Worm (Caenorhabditis elegans): ENCODE measurements around the gene sde-2.

Gene sde-2

DNA sequence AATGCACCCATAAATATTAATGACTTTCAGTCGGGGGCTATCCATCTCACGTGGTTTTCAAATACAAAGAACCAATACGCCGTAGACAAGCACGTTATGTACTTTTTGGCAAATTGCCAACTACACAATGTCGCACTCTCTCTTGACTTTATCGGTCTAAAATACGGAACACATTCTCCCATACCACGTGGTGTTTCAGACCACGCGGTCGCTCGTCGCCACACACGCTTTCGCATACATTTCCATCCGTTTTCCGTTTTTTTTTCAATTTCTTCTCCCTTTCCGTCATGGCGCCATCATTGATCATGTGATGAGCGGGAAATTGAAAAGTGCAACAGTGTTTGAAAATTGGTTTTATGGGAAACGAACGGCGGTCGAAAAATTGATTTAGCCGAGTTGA, 31.2 kb downstream of the sde-2 start (continued):
- TF ChIP-seq ceh-16 (tag; optimal IDR thresholded peaks at IDR 0.05) (no peak), fkh-2 (tag; optimal IDR thresholded peaks at IDR 0.05) (no peak), ztf-4 (tag; optimal IDR thresholded peaks at IDR 0.05) (peak; percentile 33), egl-5 (tag; optimal IDR thresholded peaks at IDR 0.05) (peak; percentile 87), pha-4 (tag; optimal IDR thresholded peaks at IDR 0.05) (peak; percentile 86), ama-1 (optimal IDR thresholded peaks at IDR 0.05) (peak; percentile 45), nhr-76 (tag; optimal IDR thresholded peaks at IDR 0.05) (no peak), skn-1 (tag; optimal IDR thresholded peaks at IDR 0.05) (no peak)

DNA sequence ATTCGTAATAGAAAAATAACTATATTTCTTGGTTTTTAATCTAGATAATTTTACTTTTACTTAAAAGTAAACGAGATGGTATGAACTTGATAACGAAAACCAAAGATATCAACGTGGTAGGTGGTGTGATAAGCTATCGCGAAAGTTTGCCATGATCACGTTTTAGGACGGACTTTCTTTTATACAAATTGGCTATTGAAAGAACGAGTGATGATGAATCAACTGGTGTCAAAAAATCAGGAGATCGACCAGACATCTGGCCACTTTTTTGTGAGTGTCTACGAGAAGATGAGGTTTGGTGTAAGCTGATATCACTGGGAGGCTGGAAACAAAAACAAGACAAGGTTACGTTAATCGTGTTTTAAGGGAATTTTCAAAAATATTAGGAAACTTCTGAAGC, 31.8 kb downstream of the sde-2 start:
- TF ChIP-seq jun-1 (tag; optimal IDR thresholded peaks at IDR 0.05) (peak; percentile 41), pqm-1 (tag; optimal IDR thresholded peaks at IDR 0.05) (peak; percentile 15), elt-3 (tag; optimal IDR thresholded peaks at IDR 0.05) (peak in 2 of 3 experiments; percentile 22 to 74), ceh-82 (tag; optimal IDR thresholded peaks at IDR 0.05) (no peak), unc-39 (tag; optimal IDR thresholded peaks at IDR 0.05) (no peak), nhr-25 (tag; optimal IDR thresholded peaks at IDR 0.05) (peak; percentile 23), nhr-43 (tag; optimal IDR thresholded peaks at IDR 0.05; ENCODE audit: poor library complexity, severe bottlenecking) (peak; percentile 19), nfya-1 (tag; optimal IDR thresholded peaks at IDR 0.05; ENCODE audit: insufficient read depth) (peak; percentile 23), nhr-23 (tag; optimal IDR thresholded peaks at IDR 0.05) (peak; percentile 39)

DNA sequence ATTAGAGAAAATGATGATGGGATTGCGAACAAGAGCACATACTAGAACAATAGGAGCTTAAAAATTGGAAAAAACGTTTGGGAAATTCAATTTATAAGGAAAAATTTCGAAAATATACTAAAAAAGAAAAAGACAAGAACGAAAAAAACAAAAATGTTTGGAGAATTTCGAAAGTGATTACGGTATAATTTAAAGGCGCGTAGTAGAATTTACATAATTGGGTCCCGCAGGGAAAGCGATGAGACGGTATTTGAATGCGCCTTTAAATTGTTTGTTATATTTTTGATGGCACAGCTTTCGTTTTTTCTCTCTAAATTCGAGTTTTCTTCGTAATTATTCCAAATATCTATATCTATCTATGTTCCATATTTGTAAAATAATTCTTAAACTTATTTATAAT, 32.7 kb downstream of the sde-2 start:
- TF ChIP-seq ceh-28 (tag; optimal IDR thresholded peaks at IDR 0.05), result no peak

DNA sequence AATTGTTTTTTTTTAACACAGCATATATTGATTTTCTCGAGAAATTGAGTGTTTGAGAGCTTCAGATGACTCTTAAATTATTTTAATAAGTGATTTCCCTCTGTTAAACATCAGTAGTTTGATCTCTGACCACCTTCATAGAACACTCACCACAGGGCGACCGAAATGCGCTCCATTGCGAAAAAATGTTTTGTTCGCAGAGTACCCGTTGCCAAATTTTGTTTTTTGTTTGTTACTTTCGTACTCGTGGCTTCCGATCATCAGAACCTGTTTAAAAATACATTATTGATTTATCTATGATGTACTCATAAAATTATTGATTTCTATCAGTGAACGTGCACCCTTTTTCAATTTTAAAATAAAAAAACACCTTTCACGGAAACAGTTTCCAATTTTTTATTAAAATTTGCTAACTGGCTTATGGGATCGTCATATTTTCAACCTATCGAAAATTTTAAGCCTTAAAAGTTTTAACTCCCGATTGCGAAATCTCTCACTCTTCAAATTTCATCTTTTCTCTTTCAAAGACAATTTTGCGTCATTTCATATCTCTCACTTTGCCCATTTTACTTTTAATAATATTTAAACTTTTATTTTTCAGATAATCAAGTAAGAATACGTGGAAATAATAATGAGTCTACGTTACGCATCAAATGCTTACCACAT, 33.4 kb downstream of the sde-2 start, which contains the start of gene letm-1:
letm-1 (plus strand) TSS at position 598 of the 666 bp plus-strand sequence.
- TF ChIP-seq eor-1 (tag; optimal IDR thresholded peaks at IDR 0.05), result no peak
- peak; percentile 12 for TF ChIP-seq nfya-1 (tag; optimal IDR thresholded peaks at IDR 0.05; ENCODE audit: insufficient read depth)
- peak; percentile 65 for TF ChIP-seq pqm-1 (tag; optimal IDR thresholded peaks at IDR 0.05)
- no peak for TF ChIP-seq sea-2 (GFP tag; optimal IDR thresholded peaks at IDR 0.05)
- TF ChIP-seq lsy-12 (tag; optimal IDR thresholded peaks at IDR 0.05), result no peak
- no peak for TF ChIP-seq nhr-237 (tag; optimal IDR thresholded peaks at IDR 0.05)
- no peak for TF ChIP-seq nhr-25 (tag; optimal IDR thresholded peaks at IDR 0.05)
- TF ChIP-seq nhr-77 (tag; optimal IDR thresholded peaks at IDR 0.05), result no peak
- TF ChIP-seq snpc-4 (tag; optimal IDR thresholded peaks at IDR 0.05), result peak; percentile 22
- peak; percentile 49 for TF ChIP-seq pha-4 (tag; optimal IDR thresholded peaks at IDR 0.05)
- TF ChIP-seq unc-39 (tag; optimal IDR thresholded peaks at IDR 0.05), result no peak
- peak; percentile 16 for TF ChIP-seq ceh-28 (tag; optimal IDR thresholded peaks at IDR 0.05)
- TF ChIP-seq R02D3.7 (tag; optimal IDR thresholded peaks at IDR 0.05), result no peak
- TF ChIP-seq ceh-16 (tag; optimal IDR thresholded peaks at IDR 0.05), result no peak
- peak; percentile 39 for TF ChIP-seq elt-2 (tag; optimal IDR thresholded peaks at IDR 0.05)
- TF ChIP-seq ama-1 (optimal IDR thresholded peaks at IDR 0.05), result no peak
- no peak for TF ChIP-seq ztf-4 (tag; optimal IDR thresholded peaks at IDR 0.05)
- no peak for TF ChIP-seq zag-1 (tag; optimal IDR thresholded peaks at IDR 0.05)

DNA sequence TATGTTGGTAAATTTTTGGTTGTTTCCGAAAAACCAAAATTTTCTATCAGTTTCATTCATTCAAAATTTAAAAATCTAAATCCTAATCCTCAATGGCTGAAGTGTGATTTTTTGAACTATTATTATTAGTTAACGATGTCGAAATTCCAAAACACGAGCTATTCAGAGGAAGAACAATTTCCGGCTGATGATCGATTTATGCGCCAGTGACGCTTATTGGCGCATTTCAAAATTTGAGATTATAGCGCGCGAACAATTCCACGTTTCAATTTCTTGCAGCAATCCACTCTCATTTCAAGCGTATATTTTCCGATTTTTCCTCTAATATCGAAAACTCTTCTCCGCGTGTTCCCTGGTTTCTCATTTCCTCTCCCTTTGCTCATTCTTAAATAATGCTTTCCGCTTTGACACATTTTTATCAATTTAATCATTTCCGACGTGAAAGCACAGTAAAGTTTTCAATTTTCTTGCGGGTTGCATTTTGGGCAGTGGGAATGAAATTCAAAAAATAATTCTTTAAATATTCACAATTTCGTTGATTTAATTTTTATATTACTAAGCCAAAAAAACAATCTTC, 37.1 kb downstream of the sde-2 start:
- TF ChIP-seq elt-3 (tag; optimal IDR thresholded peaks at IDR 0.05) (no peak), hmg-11 (tag; optimal IDR thresholded peaks at IDR 0.05) (no peak), egl-27 (tag; optimal IDR thresholded peaks at IDR 0.05) (no peak), nfya-1 (tag; optimal IDR thresholded peaks at IDR 0.05; ENCODE audit: insufficient read depth) (peak; percentile 19), nhr-11 (tag; optimal IDR thresholded peaks at IDR 0.05) (no peak), skn-1 (tag; optimal IDR thresholded peaks at IDR 0.05) (no peak), tbx-2 (tag; optimal IDR thresholded peaks at IDR 0.05) (no peak), nhr-23 (tag; optimal IDR thresholded peaks at IDR 0.05) (peak; percentile 9), eor-1 (tag; optimal IDR thresholded peaks at IDR 0.05) (no peak), ceh-9 (tag; optimal IDR thresholded peaks at IDR 0.05) (no peak), elt-2 (tag; optimal IDR thresholded peaks at IDR 0.05) (peak; percentile 51), lin-15B (tag; optimal IDR thresholded peaks at IDR 0.05) (peak; percentile 55), ama-1 (optimal IDR thresholded peaks at IDR 0.05) (peak; percentile 40), ztf-11 (tag; optimal IDR thresholded peaks at IDR 0.05) (no peak), lsy-12 (tag; optimal IDR thresholded peaks at IDR 0.05) (no peak), nhr-77 (tag; optimal IDR thresholded peaks at IDR 0.05) (no peak), aly-2 (tag; optimal IDR thresholded peaks at IDR 0.05) (no peak)
